Fruit fly (Drosophila melanogaster): Measurements from ENCODE around the gene Doc3.

Gene Doc3

DNA sequence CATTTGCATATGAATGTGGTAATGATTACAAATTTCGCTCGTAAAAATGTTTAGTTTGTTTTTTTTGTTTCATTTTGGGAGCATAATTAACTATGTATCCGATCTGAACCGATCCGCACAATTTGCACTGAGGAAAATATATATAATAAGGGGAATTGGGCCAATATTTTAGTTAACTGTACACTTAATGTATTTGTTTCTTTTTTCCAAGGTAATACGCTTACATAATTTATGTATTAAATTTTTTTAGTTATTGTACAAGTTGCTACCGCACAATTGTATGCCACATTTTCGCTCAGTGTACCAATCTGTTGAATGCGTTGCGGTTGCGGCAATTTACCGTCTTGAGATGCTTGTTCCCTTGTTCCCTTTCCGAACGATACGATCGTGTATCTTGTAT is 20.7 kb downstream of the Doc3 start (continued):
- TF ChIP-seq Mad (GFP tag; optimal IDR thresholded peaks at IDR 0.05) (peak; percentile 72), Doc2 (GFP tag; IDR thresholded peaks at IDR 0.05) (peak; percentile 87), Sin3A (optimal IDR thresholded peaks at IDR 0.05) (no peak), Opbp (GFP tag; IDR thresholded peaks at IDR 0.05; ENCODE audit: partially characterized antibody) (no peak), ac (GFP tag; optimal IDR thresholded peaks at IDR 0.05) (peak; percentile 53), Fer1 (GFP tag; optimal IDR thresholded peaks at IDR 0.05) (peak; percentile 77), CG12071 (GFP tag; optimal IDR thresholded peaks at IDR 0.05) (peak; percentile 76), CG12942 (GFP tag; optimal IDR thresholded peaks at IDR 0.05) (peak; percentile 72), CG14710 (tag; optimal IDR thresholded peaks at IDR 0.05) (peak; percentile 75), CG10147 (GFP tag; optimal IDR thresholded peaks at IDR 0.05) (peak; percentile 60), CG18764 (GFP tag; optimal IDR thresholded peaks at IDR 0.05) (peak; percentile 68), ttk (GFP tag; IDR thresholded peaks at IDR 0.05) (peak; percentile 87), kay (GFP tag; optimal IDR thresholded peaks at IDR 0.05) (peak; percentile 65), sisA (GFP tag; IDR thresholded peaks at IDR 0.05) (peak; percentile 89), odd (GFP tag; optimal IDR thresholded peaks at IDR 0.05) (peak; percentile 56), z (GFP tag; IDR thresholded peaks at IDR 0.05) (peak; percentile 72; the same call in 2 of the 3 replicates), Rfx (GFP tag; IDR thresholded peaks at IDR 0.05) (peak; percentile 92), wdn (GFP tag; IDR thresholded peaks at IDR 0.05) (peak; percentile 63), lov (optimal IDR thresholded peaks at IDR 0.05) (no peak), lov (GFP tag; IDR thresholded peaks at IDR 0.05) (peak; percentile 87; the same call in 2 of the 3 replicates), sob (GFP tag; IDR thresholded peaks at IDR 0.05) (peak; percentile 91), MTF-1 (GFP tag; optimal IDR thresholded peaks at IDR 0.05; ENCODE audit: borderline replicate concordance) (no peak), E2f2 (GFP tag; IDR thresholded peaks at IDR 0.05) (peak; percentile 71), CG4404 (GFP tag; IDR thresholded peaks at IDR 0.05) (peak; percentile 89), CG4282 (GFP tag; optimal IDR thresholded peaks at IDR 0.05) (peak; percentile 45), wor (GFP tag; IDR thresholded peaks at IDR 0.05) (peak; percentile 82), Eip74EF (GFP tag; optimal IDR thresholded peaks at IDR 0.05) (peak in 1 of 2 experiments; percentile 64), Dbx (GFP tag; IDR thresholded peaks at IDR 0.05) (peak; percentile 75; the same call in 2 of the 3 replicates), CG9797 (GFP tag; optimal IDR thresholded peaks at IDR 0.05) (no peak), Hr39 (optimal IDR thresholded peaks at IDR 0.05) (no peak), vfl (GFP tag; optimal IDR thresholded peaks at IDR 0.05) (peak; percentile 69), CG6654 (GFP tag; optimal IDR thresholded peaks at IDR 0.05) (peak; percentile 50), CG12769 (tag; optimal IDR thresholded peaks at IDR 0.05) (peak; percentile 80), Lpt (GFP tag; optimal IDR thresholded peaks at IDR 0.05) (no peak), gt (GFP tag; IDR thresholded peaks at IDR 0.05) (peak; percentile 77), Oaz (GFP tag; IDR thresholded peaks at IDR 0.05) (peak; percentile 78), bbx (GFP tag; IDR thresholded peaks at IDR 0.05; ENCODE audit: partially characterized antibody) (no peak), CG7271 (tag; optimal IDR thresholded peaks at IDR 0.05) (peak; percentile 22), CG1024 (GFP tag; IDR thresholded peaks at IDR 0.05) (peak; percentile 85), CG11398 (GFP tag; optimal IDR thresholded peaks at IDR 0.05) (peak; percentile 63), Abd-B (GFP tag; optimal IDR thresholded peaks at IDR 0.05) (peak; percentile 82), CG7786 (GFP tag; optimal IDR thresholded peaks at IDR 0.05) (peak; percentile 66), CG16779 (GFP tag; IDR thresholded peaks at IDR 0.05) (0 out of 2 replicates have a peak, but pooled peaks have one; percentile 20), CG17912 (GFP tag; optimal IDR thresholded peaks at IDR 0.05) (peak; percentile 34), CG10209 (GFP tag; optimal IDR thresholded peaks at IDR 0.05) (peak; percentile 77), zfh1 (GFP tag; IDR thresholded peaks at IDR 0.05) (peak; percentile 94), CG5245 (GFP tag; optimal IDR thresholded peaks at IDR 0.05) (peak; percentile 71), CG12236 (GFP tag; optimal IDR thresholded peaks at IDR 0.05) (peak; percentile 78), corto (GFP tag; optimal IDR thresholded peaks at IDR 0.05) (no peak), CG2875 (GFP tag; optimal IDR thresholded peaks at IDR 0.05) (peak; percentile 75)

Measured in whole organism, embryonic.